Fruit fly (Drosophila melanogaster) ovary, adult (tissue): ENCODE results near the gene UQCR-14L.

Experiments used
- CG17801 ChIP-seq: fragments of 200-800 bp; optimal IDR thresholded peaks from 2 replicates; lab custom pipeline; 2019; ENCODE audit warnings: missing biosample characterization, mild to moderate bottlenecking, missing genetic modification characterization, moderate library complexity; ENCODE audit not compliant: partially characterized antibody

UQCR-14L gene

DNA sequence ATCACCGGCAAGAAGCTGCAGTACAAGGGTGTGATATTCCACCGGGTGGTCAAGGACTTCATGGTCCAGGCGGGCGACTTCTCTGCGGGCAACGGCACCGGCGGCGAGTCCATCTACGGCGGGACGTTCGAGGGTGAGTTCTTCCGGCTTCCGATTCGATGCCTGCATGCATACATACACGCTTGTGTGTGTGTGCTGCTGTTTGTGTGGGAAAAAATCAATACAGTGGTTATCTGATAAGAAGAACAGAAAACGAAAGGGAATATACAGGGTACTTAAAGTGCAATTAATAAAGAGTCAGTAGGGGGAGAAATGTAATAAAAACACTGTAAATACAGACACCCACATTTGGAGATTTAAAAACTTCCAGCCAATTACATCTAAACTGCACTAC is 46.8 kb downstream of the UQCR-14L start:
- no peak for TF ChIP-seq CG17801 (GFP tag; lab: Kevin White, UChicago)
